Worm (Caenorhabditis elegans) whole organism, mixed stage, embryonic: ENCODE measurements around the gene rab-30.

Experiments
- ces-1 ChIP-seq: fragments of 150-350 bp; optimal IDR thresholded peaks from 2 replicates; lab custom pipeline; 2014; ENCODE audit warnings: missing biosample characterization, missing genetic modification reagents, missing genetic modification characterization
- elt-3 ChIP-seq: fragments of 150-350 bp; optimal IDR thresholded peaks from 2 replicates; lab custom pipeline; 2014; ENCODE audit warnings: missing biosample characterization, missing genetic modification characterization
- lin-13 ChIP-seq: fragments of 150-350 bp; optimal IDR thresholded peaks from 2 replicates; lab custom pipeline; 2014; ENCODE audit warnings: missing biosample characterization, missing genetic modification characterization
- nhr-12 ChIP-seq: fragments of 150-350 bp; optimal IDR thresholded peaks from 2 replicates; lab custom pipeline; 2014; ENCODE audit warnings: missing biosample characterization, missing genetic modification characterization
- nhr-76 ChIP-seq: sonication (generic microtip); optimal IDR thresholded peaks from 2 replicates; lab custom pipeline; 2017; ENCODE audit warnings: missing biosample characterization, missing genetic modification characterization
- pha-4 ChIP-seq: fragments of 150-350 bp; optimal IDR thresholded peaks from 2 replicates; lab custom pipeline; 2018; ENCODE audit warnings: missing biosample characterization, missing genetic modification reagents, missing genetic modification characterization
- snpc-4 ChIP-seq: fragments of 150-350 bp; optimal IDR thresholded peaks from 2 replicates; lab custom pipeline; 2014; ENCODE audit warnings: missing biosample characterization, missing genetic modification characterization
- unc-120 ChIP-seq: sonication (generic microtip); optimal IDR thresholded peaks from 2 replicates; lab custom pipeline; 2017; ENCODE audit warnings: missing genetic modification characterization, missing compliant biosample characterization; ENCODE audit not compliant: poor library complexity, severe bottlenecking

- TF ChIP-seq snpc-4 (tag; lab: Kevin White, UChicago) (no peak), unc-120 (tag; lab: Kevin White, UChicago) (no peak), nhr-76 (tag; lab: Kevin White, UChicago) (no peak), ces-1 (no peak), elt-3 (tag; lab: Kevin White, UChicago) (no peak), pha-4 (tag; lab: Kevin White, UChicago) (no peak), lin-13 (no peak), nhr-12 (tag; lab: Kevin White, UChicago) (no peak)
These were observed 44.6 kb upstream of the rab-30 start for ce11 chrIII:10515751-10516150.
